Worm (Caenorhabditis elegans) whole organism, mixed stage, embryonic: ENCODE data around the gene pus-1.

ENCODE experiments used
- ces-1 ChIP-seq: fragments of 150-350 bp; optimal IDR thresholded peaks from 2 replicates; lab custom pipeline; 2014; ENCODE audit warnings: missing biosample characterization, missing genetic modification reagents, missing genetic modification characterization
- elt-1 ChIP-seq: sonication (generic microtip); optimal IDR thresholded peaks from 2 replicates; lab custom pipeline; 2017; ENCODE audit warnings: missing genetic modification characterization, mild to moderate bottlenecking, missing compliant biosample characterization, antibody characterized with exemption, moderate library complexity, borderline replicate concordance; ENCODE audit not compliant: insufficient read depth
- mab-5 ChIP-seq: fragments of 150-350 bp; optimal IDR thresholded peaks from 2 replicates; lab custom pipeline; 2014; ENCODE audit warnings: missing biosample characterization, missing genetic modification characterization
- nhr-12 ChIP-seq: fragments of 150-350 bp; optimal IDR thresholded peaks from 2 replicates; lab custom pipeline; 2014; ENCODE audit warnings: missing biosample characterization, missing genetic modification characterization
- unc-39 ChIP-seq: fragments of 150-350 bp; optimal IDR thresholded peaks from 2 replicates; lab custom pipeline; 2014; ENCODE audit warnings: missing biosample characterization, missing genetic modification characterization
- ztf-11 ChIP-seq: fragments of 150-350 bp; optimal IDR thresholded peaks from 2 replicates; lab custom pipeline; 2014; ENCODE audit warnings: missing biosample characterization, missing genetic modification characterization

- TF ChIP-seq nhr-12 (tag; lab: Kevin White, UChicago) (no peak), unc-39 (tag; lab: Kevin White, UChicago) (no peak), mab-5 (no peak), ztf-11 (no peak), ces-1 (no peak), elt-1 (tag; lab: Kevin White, UChicago) (no peak)
Observed at ce11 chrV:16781974-16782373, 12.8 kb downstream of the pus-1 start.
